Fruit fly (Drosophila melanogaster): ENCODE results near the gene Taf6.

Taf6 gene

DNA sequence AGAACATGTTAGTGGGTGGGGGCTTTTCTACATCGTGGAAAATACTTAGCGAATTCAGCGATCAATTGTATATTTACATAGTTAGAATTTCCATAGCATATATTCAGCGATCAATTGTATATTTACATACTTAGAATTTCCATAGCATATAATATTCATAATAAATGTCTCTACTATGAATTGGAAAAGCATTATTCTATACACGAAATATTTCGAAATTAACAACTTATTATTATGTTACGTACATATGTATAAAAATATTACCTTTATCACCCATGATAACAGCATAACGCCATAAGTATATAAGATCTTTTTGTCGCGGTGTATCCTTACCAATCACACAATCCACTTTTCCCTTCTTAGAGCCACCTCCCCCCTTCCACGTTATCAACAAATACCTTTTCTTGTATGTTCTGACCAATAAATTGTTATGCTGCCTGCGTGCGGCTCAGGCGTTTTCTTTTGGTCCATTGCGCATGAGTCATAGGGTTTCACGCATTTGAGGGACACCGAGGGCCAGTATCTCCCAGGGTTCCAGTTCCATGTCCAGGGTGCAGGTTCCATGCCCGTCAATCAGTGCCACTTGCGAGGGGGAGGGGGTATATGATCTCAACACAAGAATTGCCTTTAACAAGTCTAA, 38.1 kb downstream of the Taf6 start:
- TF ChIP-seq svp (GFP tag) = no peak
- TF ChIP-seq OdsH (GFP tag; optimal IDR thresholded peaks at IDR 0.05) = peak; percentile 13
- peak; percentile 37; the same call in 1 of the 2 replicates for TF ChIP-seq CG15336 (GFP tag; IDR thresholded peaks at IDR 0.05)
- TF ChIP-seq spab (GFP tag; optimal IDR thresholded peaks at IDR 0.05) = no peak
- TF ChIP-seq Eip78C (GFP tag) = peak; percentile 84
- no peak for TF ChIP-seq achi (GFP tag; optimal IDR thresholded peaks at IDR 0.05)
- no peak for TF ChIP-seq CG11762 (GFP tag; optimal IDR thresholded peaks at IDR 0.05; ENCODE audit: insufficient read depth)
- no peak for TF ChIP-seq Hr39 (GFP tag; optimal IDR thresholded peaks at IDR 0.05)
- peak; percentile 67 for TF ChIP-seq fkh (GFP tag; optimal IDR thresholded peaks at IDR 0.05)
- TF ChIP-seq fd85E (GFP tag; optimal IDR thresholded peaks at IDR 0.05) = no peak
- TF ChIP-seq esn (GFP tag; optimal IDR thresholded peaks at IDR 0.05) = peak; percentile 52
- TF ChIP-seq CG6808 (GFP tag; optimal IDR thresholded peaks at IDR 0.05) = peak; percentile 17
- peak; percentile 38 for TF ChIP-seq CG3032 (tag; optimal IDR thresholded peaks at IDR 0.05)
- peak; percentile 10 for TF ChIP-seq acj6 (GFP tag; optimal IDR thresholded peaks at IDR 0.05)
- TF ChIP-seq pdm3 (GFP tag; optimal IDR thresholded peaks at IDR 0.05) = peak; percentile 16
- no peak for TF ChIP-seq ss (GFP tag; optimal IDR thresholded peaks at IDR 0.05)
- peak; percentile 47 for TF ChIP-seq Met (GFP tag; optimal IDR thresholded peaks at IDR 0.05)
- TF ChIP-seq Eip75B (GFP tag; optimal IDR thresholded peaks at IDR 0.05) = peak; percentile 8
- no peak for TF ChIP-seq vri (GFP tag; optimal IDR thresholded peaks at IDR 0.05)
- no peak for TF ChIP-seq CG1621 (tag; optimal IDR thresholded peaks at IDR 0.05)
- no peak for TF ChIP-seq CG3919 (GFP tag; optimal IDR thresholded peaks at IDR 0.05)
- TF ChIP-seq dsx (GFP tag; optimal IDR thresholded peaks at IDR 0.05; ENCODE audit: poor library complexity, severe bottlenecking) = peak; percentile 2
- TF ChIP-seq Smox (GFP tag; optimal IDR thresholded peaks at IDR 0.05) = peak; percentile 22
- TF ChIP-seq lz (GFP tag; optimal IDR thresholded peaks at IDR 0.05) = peak; percentile 3
- TF ChIP-seq Ets96B (tag; optimal IDR thresholded peaks at IDR 0.05) = peak; percentile 2
- peak; percentile 8 for TF ChIP-seq Sox14 (GFP tag; optimal IDR thresholded peaks at IDR 0.05)
- no peak for TF ChIP-seq Hr4 (GFP tag; optimal IDR thresholded peaks at IDR 0.05)
- TF ChIP-seq CG32006 (GFP tag; optimal IDR thresholded peaks at IDR 0.05) = no peak
- TF ChIP-seq Sox102F (GFP tag; optimal IDR thresholded peaks at IDR 0.05) = peak; percentile 27
- no peak for TF ChIP-seq Sox15 (GFP tag; optimal IDR thresholded peaks at IDR 0.05)
- TF ChIP-seq cyc (GFP tag; optimal IDR thresholded peaks at IDR 0.05) = peak; percentile 8
- no peak for TF ChIP-seq dac (GFP tag; optimal IDR thresholded peaks at IDR 0.05)
- TF ChIP-seq Gug (GFP tag; IDR thresholded peaks at IDR 0.05) = no peak
- no peak for TF ChIP-seq Lpt (GFP tag; optimal IDR thresholded peaks at IDR 0.05)
- TF ChIP-seq CG10631 (GFP tag; optimal IDR thresholded peaks at IDR 0.05) = peak; percentile 33
- no peak for TF ChIP-seq Eip93F (GFP tag; optimal IDR thresholded peaks at IDR 0.05)
- no peak for TF ChIP-seq CG6792 (GFP tag; optimal IDR thresholded peaks at IDR 0.05)

DNA sequence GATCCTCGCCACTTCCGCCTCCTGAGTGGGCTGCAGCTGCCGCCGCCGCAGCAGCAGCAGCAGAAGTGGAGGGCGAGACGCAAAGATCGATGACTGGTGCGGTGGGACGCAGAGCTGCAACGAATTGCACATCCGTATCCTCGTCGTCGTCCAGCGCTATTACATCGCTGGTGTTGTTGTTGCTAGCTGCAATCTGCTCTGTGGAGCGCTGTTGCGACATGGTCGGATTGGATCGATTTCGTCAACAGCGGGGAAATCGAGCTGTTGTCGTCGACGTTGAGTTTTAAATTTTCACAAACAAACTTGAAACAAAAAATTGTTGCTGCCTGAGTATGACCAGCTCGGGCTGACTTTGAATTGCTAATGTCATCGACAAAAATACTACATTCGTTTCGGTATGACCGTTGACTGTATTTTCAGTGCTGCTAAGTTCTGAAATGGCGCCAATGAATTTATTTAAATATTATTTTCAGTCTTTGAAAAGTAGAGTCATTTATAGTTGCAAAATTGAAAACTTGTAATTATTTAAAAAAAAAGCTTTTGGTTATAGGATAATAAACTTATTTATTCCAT, 43.6 kb downstream of the Taf6 start, which contains the start of gene Rnf146:
TSS of gene Rnf146 (minus strand) at position 369 of the 573 bp plus-strand sequence.
- TF ChIP-seq CG6854 (GFP tag; optimal IDR thresholded peaks at IDR 0.05) = peak; percentile 58
- TF ChIP-seq Gug (GFP tag; IDR thresholded peaks at IDR 0.05) = no peak
- no peak for TF ChIP-seq Hr39 (GFP tag; optimal IDR thresholded peaks at IDR 0.05)
- TF ChIP-seq CG11902 (GFP tag; optimal IDR thresholded peaks at IDR 0.05) = no peak
- TF ChIP-seq CG8632 (GFP tag; optimal IDR thresholded peaks at IDR 0.05) = no peak
- TF ChIP-seq CG31627 (GFP tag; optimal IDR thresholded peaks at IDR 0.05) = no peak
- no peak for TF ChIP-seq CG3919 (GFP tag; optimal IDR thresholded peaks at IDR 0.05)
- TF ChIP-seq CG9139 (GFP tag; optimal IDR thresholded peaks at IDR 0.05) = no peak
- TF ChIP-seq Lpt (GFP tag; optimal IDR thresholded peaks at IDR 0.05) = no peak
- peak; percentile 29; the same call in 1 of the 2 replicates for TF ChIP-seq CG15336 (GFP tag; IDR thresholded peaks at IDR 0.05)
- no peak for TF ChIP-seq CG11294 (GFP tag; IDR thresholded peaks at IDR 0.05)
- TF ChIP-seq ss (GFP tag; optimal IDR thresholded peaks at IDR 0.05) = no peak
- TF ChIP-seq CG6276 (GFP tag; optimal IDR thresholded peaks at IDR 0.05) = no peak
- no peak for TF ChIP-seq Sox14 (GFP tag; optimal IDR thresholded peaks at IDR 0.05)
- no peak for TF ChIP-seq fd85E (GFP tag; optimal IDR thresholded peaks at IDR 0.05)
- peak; percentile 19 for TF ChIP-seq esn (GFP tag; optimal IDR thresholded peaks at IDR 0.05)
- no peak for TF ChIP-seq OdsH (GFP tag; optimal IDR thresholded peaks at IDR 0.05)
- no peak for TF ChIP-seq acj6 (GFP tag; optimal IDR thresholded peaks at IDR 0.05)
- TF ChIP-seq lz (GFP tag; optimal IDR thresholded peaks at IDR 0.05) = no peak
- TF ChIP-seq Sox102F (GFP tag; optimal IDR thresholded peaks at IDR 0.05) = no peak
- no peak for TF ChIP-seq CG6163 (GFP tag; IDR thresholded peaks at IDR 0.05)
- no peak for TF ChIP-seq CG6792 (GFP tag; optimal IDR thresholded peaks at IDR 0.05)
- no peak for TF ChIP-seq Smox (GFP tag; optimal IDR thresholded peaks at IDR 0.05)
- peak; percentile 75 for TF ChIP-seq achi (GFP tag; optimal IDR thresholded peaks at IDR 0.05)
